Fruit fly (Drosophila melanogaster): ENCODE data around the gene Tango4.
A peak's percentile ranks its signal among the peaks of the same experiment; 100 is the strongest.

Tango4 gene

dm6 chrX:12056535-12056934 is 35.7 kb downstream of the Tango4 start, which contains the start of gene Uch-L5R (continued):
- TF ChIP-seq CG5245 (GFP tag; optimal IDR thresholded peaks at IDR 0.05) = no peak
- no peak for TF ChIP-seq NfI (GFP tag; optimal IDR thresholded peaks at IDR 0.05)
- no peak for TF ChIP-seq ken (GFP tag; IDR thresholded peaks at IDR 0.05)

dm6 chrX:12059495-12059894 is 38.6 kb downstream of the Tango4 start, which contains the start of gene Muc11A:
Gene Muc11A (plus strand): TSS chrX:12059795.
- no peak for TF ChIP-seq yki (optimal IDR thresholded peaks at IDR 0.05)
- no peak for TF ChIP-seq CG33213 (GFP tag; optimal IDR thresholded peaks at IDR 0.05)
- no peak for TF ChIP-seq Max (GFP tag; optimal IDR thresholded peaks at IDR 0.05)
- TF ChIP-seq CG18599 (GFP tag; optimal IDR thresholded peaks at IDR 0.05) = no peak
- TF ChIP-seq CG1024 (GFP tag; IDR thresholded peaks at IDR 0.05) = no peak
- TF ChIP-seq D19A (tag; optimal IDR thresholded peaks at IDR 0.05) = no peak
- TF ChIP-seq insv (GFP tag; optimal IDR thresholded peaks at IDR 0.05) = no peak
- TF ChIP-seq CG11085 (GFP tag; IDR thresholded peaks at IDR 0.05) = no peak
- no peak for TF ChIP-seq sob (GFP tag; IDR thresholded peaks at IDR 0.05)
- no peak for TF ChIP-seq ato (GFP tag; IDR thresholded peaks at IDR 0.05; ENCODE audit: partially characterized antibody)
- no peak for TF ChIP-seq gsb-n (tag; optimal IDR thresholded peaks at IDR 0.05)
- no peak for TF ChIP-seq CG9727 (GFP tag; optimal IDR thresholded peaks at IDR 0.05)
- TF ChIP-seq jigr1 (GFP tag; IDR thresholded peaks at IDR 0.05) = no peak
- no peak for TF ChIP-seq CG6765 (GFP tag; optimal IDR thresholded peaks at IDR 0.05)
- no peak for TF ChIP-seq zf30C (GFP tag; optimal IDR thresholded peaks at IDR 0.05)

dm6 chrX:12070137-12070536 is 49.3 kb downstream of the Tango4 start, which contains the start of gene CG34323:
Gene CG34323 (plus strand): TSS chrX:12070437.
- TF ChIP-seq run (tag; optimal IDR thresholded peaks at IDR 0.05) (no peak), ash1 (GFP tag; optimal IDR thresholded peaks at IDR 0.05) (no peak), CG10543 (GFP tag; optimal IDR thresholded peaks at IDR 0.05) (no peak), stwl (tag; optimal IDR thresholded peaks at IDR 0.05) (peak; percentile 55), CG7963 (GFP tag; IDR thresholded peaks at IDR 0.05; ENCODE audit: partially characterized antibody) (no peak)

All from whole organism, embryonic.